Fruit fly (Drosophila melanogaster) whole organism, pupa: Measurements from ENCODE around the gene Ae2.
"Not testable (repeated sequence)": the region's sequence is repeated elsewhere in the genome, so short reads cannot be mapped to it uniquely, and the experiment has no call there.

Experiments
- CG10348 ChIP-seq: fragments of 200-800 bp; sonication (Bioruptor generic); IDR thresholded peaks from 2 replicates; pipeline ENCODE4 v1.3.6; 2022; ENCODE audit warnings: missing biosample characterization, missing genetic modification characterization
- CG12605 ChIP-seq: fragments of 200-800 bp; sonication (Bioruptor generic); IDR thresholded peaks from 2 replicates; pipeline ENCODE4 v1.3.6; 2022; ENCODE audit warnings: missing biosample characterization, missing genetic modification characterization
- CG13204 ChIP-seq: fragments of 200-800 bp; sonication (Bioruptor generic); optimal IDR thresholded peaks from 2 replicates; lab custom pipeline; 2018; ENCODE audit warnings: missing biosample characterization, mild to moderate bottlenecking, missing genetic modification characterization, moderate library complexity
- CG14655 ChIP-seq: fragments of 200-800 bp; sonication (Bioruptor generic); optimal IDR thresholded peaks from 3 replicates; lab custom pipeline; 2017; ENCODE audit warnings: mild to moderate bottlenecking, missing biosample characterization, missing genetic modification reagents, missing genetic modification characterization
- CG15710 ChIP-seq: fragments of 200-800 bp; sonication (Bioruptor generic); optimal IDR thresholded peaks from 2 replicates; lab custom pipeline; 2018; ENCODE audit warnings: missing biosample characterization, mild to moderate bottlenecking, missing genetic modification characterization, moderate library complexity
- CG17806 ChIP-seq: fragments of 200-800 bp; sonication (Bioruptor generic); optimal IDR thresholded peaks from 2 replicates; lab custom pipeline; 2018; ENCODE audit warnings: missing biosample characterization, mild to moderate bottlenecking, missing genetic modification characterization, moderate library complexity
- CG32121 ChIP-seq: fragments of 200-800 bp; sonication (Bioruptor generic); IDR thresholded peaks from 2 replicates; pipeline ENCODE4 v1.3.6; 2022; ENCODE audit warnings: missing biosample characterization, missing genetic modification characterization
- CG34367 ChIP-seq: fragments of 200-800 bp; sonication (Bioruptor generic); optimal IDR thresholded peaks from 2 replicates; lab custom pipeline; 2018; ENCODE audit warnings: missing biosample characterization, mild to moderate bottlenecking, missing genetic modification characterization
- CG4496 ChIP-seq: fragments of 200-800 bp; sonication (Bioruptor generic); IDR thresholded peaks from 3 replicates; pipeline ENCODE4 v1.3.6; 2022; ENCODE audit warnings: missing biosample characterization, missing genetic modification characterization
- CG8159 ChIP-seq: fragments of 200-800 bp; sonication (Bioruptor generic); optimal IDR thresholded peaks from 3 replicates; lab custom pipeline; 2018; ENCODE audit warnings: missing biosample characterization, mild to moderate bottlenecking, missing genetic modification characterization, moderate library complexity
- CG8301 ChIP-seq: fragments of 200-800 bp; sonication (Bioruptor generic); optimal IDR thresholded peaks from 2 replicates; lab custom pipeline; 2018; ENCODE audit warnings: missing biosample characterization, mild to moderate bottlenecking, missing genetic modification characterization
- CG9948 ChIP-seq: fragments of 200-800 bp; sonication (Bioruptor generic); optimal IDR thresholded peaks from 2 replicates; lab custom pipeline; 2018; ENCODE audit warnings: missing biosample characterization, mild to moderate bottlenecking, missing genetic modification characterization, moderate library complexity
- D1 ChIP-seq: fragments of 200-800 bp; sonication (Bioruptor generic); optimal IDR thresholded peaks from 2 replicates; lab custom pipeline; 2018; ENCODE audit warnings: missing biosample characterization, mild to moderate bottlenecking, missing genetic modification characterization, moderate library complexity
- EcR ChIP-seq: fragments of 200-800 bp; sonication (Bioruptor generic); optimal IDR thresholded peaks from 3 replicates; lab custom pipeline; 2019; ENCODE audit warnings: missing biosample characterization, missing genetic modification characterization, mild to moderate bottlenecking, moderate library complexity, missing genetic modification reagents
- Ets98B ChIP-seq: fragments of 200-800 bp; sonication (Bioruptor generic); IDR thresholded peaks from 2 replicates; pipeline ENCODE4 v1.3.6; 2022; ENCODE audit warnings: missing biosample characterization, missing genetic modification characterization
- Pif1A ChIP-seq: fragments of 200-800 bp; sonication (Bioruptor generic); optimal IDR thresholded peaks from 3 replicates; lab custom pipeline; 2016; ENCODE audit warnings: missing biosample characterization, missing genetic modification characterization
- Pif1B ChIP-seq: fragments of 200-800 bp; sonication (Bioruptor generic); optimal IDR thresholded peaks from 3 replicates; lab custom pipeline; 2016; ENCODE audit warnings: missing biosample characterization, missing genetic modification characterization
- Snoo ChIP-seq: fragments of 200-800 bp; sonication (Bioruptor generic); optimal IDR thresholded peaks from 3 replicates; lab custom pipeline; 2017; ENCODE audit warnings: missing biosample characterization, mild to moderate bottlenecking, missing genetic modification characterization, inconsistent platforms
- fd96Ca ChIP-seq: fragments of 200-800 bp; sonication (Bioruptor generic); IDR thresholded peaks from 3 replicates; pipeline ENCODE4 v1.3.6; 2022; ENCODE audit warnings: missing biosample characterization, missing genetic modification characterization
- gl ChIP-seq: fragments of 200-800 bp; sonication (Bioruptor generic); optimal IDR thresholded peaks from 2 replicates; lab custom pipeline; 2018; ENCODE audit warnings: missing biosample characterization, mild to moderate bottlenecking, missing genetic modification characterization
- rn ChIP-seq: fragments of 200-800 bp; sonication (Bioruptor generic); IDR thresholded peaks from 2 replicates; pipeline ENCODE4 v1.3.6; 2022; ENCODE audit warnings: missing biosample characterization, missing genetic modification characterization

The Ae2 gene

dm6 chr3L:9798120-9798519 is 34.8 kb downstream of the Ae2 start, which contains the start of gene Ilp1:
TSS of gene Ilp1 (plus strand) at chr3L:9798420.
- not testable (repeated sequence) for TF ChIP-seq Pif1B (GFP tag; lab: Kevin White, UChicago); CG14655; CG9948 (tag; lab: Kevin White, UChicago)

dm6 chr3L:9799398-9799797 is 36.1 kb downstream of the Ae2 start, which contains the start of gene Ilp2:
TSS of gene Ilp2 (plus strand) at chr3L:9799698.
- TF ChIP-seq fd96Ca (GFP tag; lab: Robert Waterston, UW): no peak
- TF ChIP-seq CG34367 (tag; lab: Kevin White, UChicago): no peak
- TF ChIP-seq D1 (tag; lab: Kevin White, UChicago): no peak
- no peak for TF ChIP-seq CG10348
- TF ChIP-seq Pif1A (GFP tag; lab: Kevin White, UChicago): no peak
- no peak for TF ChIP-seq CG9948 (tag; lab: Kevin White, UChicago)
- TF ChIP-seq CG4496 (GFP tag; lab: Robert Waterston, UW): no peak
- TF ChIP-seq CG14655: no peak
- TF ChIP-seq EcR (GFP tag; lab: Kevin White, UChicago): no peak
- TF ChIP-seq rn (GFP tag; lab: Robert Waterston, UW): no peak
- no peak for TF ChIP-seq CG8301 (tag; lab: Kevin White, UChicago)
- TF ChIP-seq CG32121 (GFP tag; lab: Robert Waterston, UW): no peak
- TF ChIP-seq CG17806 (tag; lab: Kevin White, UChicago): no peak
- no peak for TF ChIP-seq CG13204 (GFP tag; lab: Kevin White, UChicago)
- TF ChIP-seq CG8159 (tag; lab: Kevin White, UChicago): no peak
- no peak for TF ChIP-seq Ets98B (GFP tag; lab: Robert Waterston, UW)

dm6 chr3L:9802020-9802419 is 38.7 kb downstream of the Ae2 start, which contains the start of gene Ilp3:
TSS of gene Ilp3 (minus strand) at chr3L:9802120.
- TF ChIP-seq CG4496 (GFP tag; lab: Robert Waterston, UW): no peak
- no peak for TF ChIP-seq CG13204 (GFP tag; lab: Kevin White, UChicago)
- no peak for TF ChIP-seq CG15710 (tag; lab: Kevin White, UChicago)
- TF ChIP-seq Snoo (tag; lab: Kevin White, UChicago): no peak
- TF ChIP-seq, all 21 proteins: peak for 0

dm6 chr3L:9804125-9804524 is 40.8 kb downstream of the Ae2 start, which contains the start of gene Ilp4:
TSS of gene Ilp4 (minus strand) at chr3L:9804263.
- TF ChIP-seq CG13204 (GFP tag; lab: Kevin White, UChicago) (no peak), CG10348 (no peak), CG15710 (tag; lab: Kevin White, UChicago) (no peak), Ets98B (GFP tag; lab: Robert Waterston, UW) (no peak), CG32121 (GFP tag; lab: Robert Waterston, UW) (no peak), CG8301 (tag; lab: Kevin White, UChicago) (no peak), CG4496 (GFP tag; lab: Robert Waterston, UW) (no peak), Pif1A (GFP tag; lab: Kevin White, UChicago) (no peak), CG8159 (tag; lab: Kevin White, UChicago) (no peak), Snoo (tag; lab: Kevin White, UChicago) (no peak), EcR (GFP tag; lab: Kevin White, UChicago) (no peak), D1 (tag; lab: Kevin White, UChicago) (no peak), CG14655 (no peak), CG34367 (tag; lab: Kevin White, UChicago) (no peak)

dm6 chr3L:9813345-9813897 is 50.1 kb downstream of the Ae2 start, which contains the start of gene CG43897:
TSS of gene CG43897 (plus strand) at chr3L:9813847.
- TF ChIP-seq Pif1A (GFP tag; lab: Kevin White, UChicago) (no peak), rn (GFP tag; lab: Robert Waterston, UW) (no peak), fd96Ca (GFP tag; lab: Robert Waterston, UW) (no peak), CG4496 (GFP tag; lab: Robert Waterston, UW) (no peak), CG10348 (no peak), CG15710 (tag; lab: Kevin White, UChicago) (no peak), CG8301 (tag; lab: Kevin White, UChicago) (no peak), CG34367 (tag; lab: Kevin White, UChicago) (no peak), CG9948 (tag; lab: Kevin White, UChicago) (no peak), CG13204 (GFP tag; lab: Kevin White, UChicago) (no peak), CG32121 (GFP tag; lab: Robert Waterston, UW) (no peak), Pif1B (GFP tag; lab: Kevin White, UChicago) (no peak), CG8159 (tag; lab: Kevin White, UChicago) (no peak), CG12605 (GFP tag; lab: Robert Waterston, UW) (no peak), CG17806 (tag; lab: Kevin White, UChicago) (no peak), EcR (GFP tag; lab: Kevin White, UChicago) (no peak), Snoo (tag; lab: Kevin White, UChicago) (no peak), D1 (tag; lab: Kevin White, UChicago) (no peak)

- no peak for TF ChIP-seq D1 (tag; lab: Kevin White, UChicago)
- TF ChIP-seq Pif1B (GFP tag; lab: Kevin White, UChicago): no peak
- TF ChIP-seq rn (GFP tag; lab: Robert Waterston, UW): no peak
- peak; percentile 57; the same call in 2 of the 3 replicates for TF ChIP-seq CG4496 (GFP tag; lab: Robert Waterston, UW)
- no peak for TF ChIP-seq gl (tag; lab: Kevin White, UChicago)
- no peak for TF ChIP-seq CG15710 (tag; lab: Kevin White, UChicago)
- peak; percentile 63 for TF ChIP-seq CG32121 (GFP tag; lab: Robert Waterston, UW)
- TF ChIP-seq CG17806 (tag; lab: Kevin White, UChicago): no peak
- TF ChIP-seq EcR (GFP tag; lab: Kevin White, UChicago): no peak
- no peak for TF ChIP-seq CG8301 (tag; lab: Kevin White, UChicago)
- TF ChIP-seq CG34367 (tag; lab: Kevin White, UChicago): no peak
- peak; percentile 38; the same call in 1 of the 3 replicates for TF ChIP-seq fd96Ca (GFP tag; lab: Robert Waterston, UW)
- TF ChIP-seq Snoo (tag; lab: Kevin White, UChicago): no peak
- peak; percentile 50 for TF ChIP-seq Ets98B (GFP tag; lab: Robert Waterston, UW)
- no peak for TF ChIP-seq CG13204 (GFP tag; lab: Kevin White, UChicago)
- TF ChIP-seq CG14655: peak; percentile 20
- TF ChIP-seq CG12605 (GFP tag; lab: Robert Waterston, UW): no peak; the same call in 1 of the 2 replicates
Observed at dm6 chr3L:9814621-9815020, 51.3 kb downstream of the Ae2 start.
